Worm (Caenorhabditis elegans) whole organism, L4 larva: ENCODE measurements around the gene Y37H2A.13.

Experiments
- F49E8.2 ChIP-seq: sonication (generic microtip); optimal IDR thresholded peaks from 2 replicates; lab custom pipeline; 2016; ENCODE audit warnings: missing compliant biosample characterization, mild to moderate bottlenecking, missing genetic modification characterization, borderline replicate concordance
- Y5F2A.4 ChIP-seq: fragments of 200-800 bp; sonication (Bioruptor generic); optimal IDR thresholded peaks from 2 replicates; lab custom pipeline; 2018; ENCODE audit warnings: mild to moderate bottlenecking, missing genetic modification characterization, missing compliant biosample characterization
- aha-1 ChIP-seq: fragments of 150-350 bp; peaks from one replicate; lab custom pipeline; 2014; ENCODE audit warnings: missing biosample characterization, missing genetic modification characterization
- ceh-28 ChIP-seq: fragments of 150-350 bp; optimal IDR thresholded peaks from 2 replicates; lab custom pipeline; 2014; ENCODE audit warnings: missing biosample characterization, missing genetic modification reagents, missing genetic modification characterization
- ceh-82 ChIP-seq: sonication (generic microtip); optimal IDR thresholded peaks from 2 replicates; lab custom pipeline; 2017; ENCODE audit warnings: missing biosample characterization, missing genetic modification characterization
- daf-16 ChIP-seq, 3 experiments: sonication (generic microtip); optimal IDR thresholded peaks; 2 replicates each; lab custom pipeline; 2016 to 2017; ENCODE audit warnings: missing genetic modification characterization in 3 of 3, missing genetic modification reagents in 3 of 3, mild to moderate bottlenecking in 2 of 3, missing compliant biosample characterization in 2 of 3, missing biosample characterization in 1 of 3, moderate library complexity in 1 of 3
- duxl-1 ChIP-seq: sonication (generic microtip); optimal IDR thresholded peaks from 2 replicates; lab custom pipeline; 2016; ENCODE audit warnings: mild to moderate bottlenecking, missing genetic modification characterization, moderate library complexity, missing compliant biosample characterization; ENCODE audit not compliant: poor library complexity
- egl-43 ChIP-seq: fragments of 200-800 bp; sonication (Bioruptor generic); IDR thresholded peaks from 2 replicates; pipeline ENCODE4 v1.3.6; 2022; ENCODE audit warnings: missing genetic modification reagents, missing genetic modification characterization, missing compliant biosample characterization
- hif-1 ChIP-seq, 2 experiments: sonication (generic microtip); optimal IDR thresholded peaks; 2 replicates each; lab custom pipeline; 2016 to 2017; ENCODE audit warnings: missing compliant biosample characterization in 2 of 2, missing genetic modification characterization in 2 of 2, missing genetic modification reagents in 2 of 2, missing genotype in 2 of 2, mild to moderate bottlenecking in 1 of 2
- lim-7 ChIP-seq: fragments of 200-800 bp; sonication (Bioruptor generic); IDR thresholded peaks from 2 replicates; pipeline ENCODE4 v1.3.6; 2022; ENCODE audit warnings: missing genetic modification characterization, missing compliant biosample characterization
- lin-39 ChIP-seq: fragments of 150-350 bp; optimal IDR thresholded peaks from 2 replicates; lab custom pipeline; 2014; ENCODE audit warnings: missing biosample characterization, missing genetic modification reagents, missing genetic modification characterization
- lir-3 ChIP-seq: sonication (generic microtip); optimal IDR thresholded peaks from 2 replicates; lab custom pipeline; 2016; ENCODE audit warnings: mild to moderate bottlenecking, missing genetic modification characterization, missing compliant biosample characterization
- nhr-11 ChIP-seq: fragments of 150-350 bp; optimal IDR thresholded peaks from 2 replicates; lab custom pipeline; 2014; ENCODE audit warnings: missing biosample characterization, missing genetic modification characterization
- nhr-111 ChIP-seq: fragments of 200-800 bp; sonication (Bioruptor generic); optimal IDR thresholded peaks from 2 replicates; lab custom pipeline; 2018; ENCODE audit warnings: mild to moderate bottlenecking, missing genetic modification characterization, missing compliant biosample characterization
- nhr-28 ChIP-seq: fragments of 150-350 bp; optimal IDR thresholded peaks from 2 replicates; lab custom pipeline; 2014; ENCODE audit warnings: missing biosample characterization, missing genetic modification characterization
- nhr-42 ChIP-seq: fragments of 200-800 bp; sonication (Bioruptor generic); IDR thresholded peaks from 2 replicates; pipeline ENCODE4 v1.3.6; 2022; ENCODE audit warnings: missing genetic modification characterization, missing compliant biosample characterization
- nhr-48 ChIP-seq: sonication (generic microtip); optimal IDR thresholded peaks from 2 replicates; lab custom pipeline; 2016; ENCODE audit warnings: mild to moderate bottlenecking, missing genetic modification characterization, missing compliant biosample characterization
- nhr-76 ChIP-seq: fragments of 150-350 bp; optimal IDR thresholded peaks from 2 replicates; lab custom pipeline; 2014; ENCODE audit warnings: missing biosample characterization, missing genetic modification characterization
- tra-1 ChIP-seq: fragments of 200-800 bp; sonication (Bioruptor generic); IDR thresholded peaks from 2 replicates; pipeline ENCODE4 v1.3.6; 2022; ENCODE audit warnings: missing genetic modification reagents, missing genetic modification characterization, missing compliant biosample characterization
- unc-130 ChIP-seq: sonication (generic microtip); optimal IDR thresholded peaks from 2 replicates; lab custom pipeline; 2016; ENCODE audit warnings: missing genetic modification reagents, missing genetic modification characterization, missing compliant biosample characterization
- unc-39 ChIP-seq: sonication (generic microtip); optimal IDR thresholded peaks from 2 replicates; lab custom pipeline; 2017; ENCODE audit warnings: missing biosample characterization, missing genetic modification characterization
- unc-62 ChIP-seq, 3 experiments: fragments of 150-350 bp in 1 of 3; sonication (generic microtip); optimal IDR thresholded peaks in 2 of 3; peaks in 1 of 3; 1 replicate in 1 of 3; 2 replicates in 2 of 3; lab custom pipeline; 2014 to 2017; ENCODE audit warnings: missing biosample characterization in 3 of 3, missing genetic modification characterization in 3 of 3, missing genetic modification reagents in 3 of 3, missing genotype in 1 of 3
- zfp-2 ChIP-seq: sonication (generic microtip); optimal IDR thresholded peaks from 2 replicates; lab custom pipeline; 2016; ENCODE audit warnings: mild to moderate bottlenecking, missing genetic modification characterization, missing compliant biosample characterization
- zfp-3 ChIP-seq: fragments of 200-800 bp; sonication (Bioruptor generic); conservative IDR thresholded peaks from 2 replicates; pipeline ENCODE4 v1.3.6; 2022; ENCODE audit warnings: missing genetic modification reagents, missing genetic modification characterization, missing compliant biosample characterization
- zip-11 ChIP-seq: fragments of 200-800 bp; sonication (Bioruptor generic); IDR thresholded peaks from 2 replicates; pipeline ENCODE4 v1.3.6; 2022; ENCODE audit warnings: missing genetic modification characterization, missing compliant biosample characterization
- ztf-7 ChIP-seq: fragments of 150-350 bp; optimal IDR thresholded peaks from 2 replicates; lab custom pipeline; 2014; ENCODE audit warnings: missing biosample characterization, missing genetic modification characterization

Y37H2A.13 gene

DNA sequence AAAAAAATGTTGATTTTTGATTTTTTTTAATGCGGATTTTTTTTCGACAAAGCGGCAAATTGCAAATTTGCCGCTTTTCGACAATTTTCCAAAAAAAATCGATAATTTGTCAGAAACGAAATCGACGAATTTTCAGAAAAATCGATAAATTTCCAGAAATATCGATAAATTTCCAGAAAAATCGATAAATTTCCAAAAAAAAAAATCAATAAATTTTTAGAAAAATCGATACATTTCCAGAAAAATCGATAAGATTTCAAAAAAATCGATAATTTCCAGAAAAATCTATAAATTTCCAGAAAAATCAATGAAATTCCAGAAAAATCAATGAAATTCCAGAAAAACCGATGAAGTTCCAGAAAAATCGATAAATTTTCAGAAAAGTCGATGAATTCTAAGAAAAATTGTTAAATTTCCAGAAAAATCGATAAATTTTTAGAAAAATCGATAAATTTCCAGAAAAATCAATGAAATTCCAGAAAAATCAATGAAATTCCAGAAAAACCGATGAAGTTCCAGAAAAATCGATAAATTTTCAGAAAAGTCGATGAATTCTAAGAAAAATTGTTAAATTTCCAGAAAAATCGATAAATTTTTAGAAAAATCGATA, 12.9 kb upstream of the Y37H2A.13 start:
- TF ChIP-seq ceh-28 (tag; lab: Kevin White, UChicago): peak; percentile 76
- TF ChIP-seq, all 104 proteins: peak for 1; not testable (repeated sequence) for 103

DNA sequence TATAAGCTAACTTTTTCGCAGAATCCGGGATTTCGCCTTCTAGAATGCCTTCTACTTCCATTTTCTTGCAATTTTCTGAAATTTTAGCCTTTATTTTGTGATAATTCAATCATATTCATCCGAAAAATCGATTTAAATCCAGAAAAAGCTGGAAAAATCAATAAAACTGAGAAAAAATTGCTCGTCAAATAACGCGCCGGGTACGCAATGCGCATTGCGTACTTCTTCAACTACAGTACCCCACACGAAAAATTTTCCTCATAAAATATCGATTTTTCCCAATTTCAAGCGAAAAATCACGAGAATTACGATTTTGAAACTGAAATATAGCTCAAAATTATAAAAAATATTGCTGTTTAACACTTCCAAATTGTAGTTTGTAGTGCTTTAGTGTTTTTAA, 11.6 kb upstream of the Y37H2A.13 start, which contains the start of gene Y37H2A.12:
TSS of gene Y37H2A.12 (minus strand) at position 81 of the 400 bp plus-strand sequence.
- TF ChIP-seq duxl-1 (tag; lab: Kevin White, UChicago) (no peak), unc-62 (GFP tag; optimal IDR thresholded peaks at IDR 0.05 in 1 of 2; lab: Kevin White, UChicago) (peak in 1 of 2 experiments; percentile 21), unc-62 (tag; optimal IDR thresholded peaks at IDR 0.05; lab: Kevin White, UChicago) (no peak)
- TF ChIP-seq, all 104 proteins: peak for 1

DNA sequence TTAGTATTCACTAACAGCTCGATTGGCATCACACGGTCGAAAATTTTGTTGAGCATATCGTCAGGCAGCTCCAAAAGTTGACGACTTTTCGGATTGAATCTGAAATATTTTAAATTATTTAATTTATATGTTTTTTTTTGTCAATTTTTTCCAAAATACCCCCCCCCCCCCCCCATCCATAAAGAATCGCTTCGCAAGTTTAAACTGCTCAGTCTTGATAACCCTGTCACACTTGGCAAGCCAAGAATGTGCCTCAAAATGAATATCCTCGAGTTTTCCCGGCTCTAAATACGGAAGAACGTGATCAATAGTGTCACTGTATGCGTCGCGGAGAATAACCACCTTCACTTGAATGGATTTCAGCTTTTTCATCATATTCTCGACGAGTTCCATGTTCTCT, 9.5 kb upstream of the Y37H2A.13 start, which contains the start of gene Y37H2A.18:
TSS of gene Y37H2A.18 (minus strand) at position 101 of the 400 bp plus-strand sequence.
- TF ChIP-seq egl-43 (GFP tag; lab: Robert Waterston, UW): no peak
- no peak for TF ChIP-seq lim-7 (GFP tag; lab: Robert Waterston, UW)
- TF ChIP-seq nhr-42 (GFP tag; lab: Robert Waterston, UW): no peak
- TF ChIP-seq tra-1: no peak
- TF ChIP-seq nhr-76 (tag; lab: Kevin White, UChicago): no peak
- TF ChIP-seq hif-1 (tag; optimal IDR thresholded peaks at IDR 0.05; lab: Kevin White, UChicago): no peak
- TF ChIP-seq nhr-28 (tag; lab: Kevin White, UChicago): no peak
- TF ChIP-seq unc-130: no peak
- TF ChIP-seq ztf-7 (tag; lab: Kevin White, UChicago): no peak

DNA sequence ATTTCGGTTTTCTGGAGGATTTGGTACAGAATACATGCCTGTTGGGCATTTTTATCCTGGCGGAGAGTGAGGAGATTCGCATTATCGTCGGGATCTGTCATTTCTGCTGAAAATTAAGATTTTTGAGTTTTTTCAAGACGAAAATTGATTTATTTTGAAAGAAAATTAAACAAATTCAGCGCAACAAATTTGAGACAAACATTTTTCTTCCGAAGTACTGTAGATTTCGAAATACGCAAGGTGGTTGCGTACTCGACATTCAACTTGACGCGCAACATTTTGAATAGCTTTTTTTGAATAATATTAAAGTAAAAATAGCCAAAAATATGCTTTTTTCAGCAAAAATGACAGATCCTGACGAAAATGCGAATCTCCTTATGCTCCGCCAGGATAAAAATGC, 8.3 kb upstream of the Y37H2A.13 start, which contains the start of gene Y37H2A.7:
TSS of gene Y37H2A.7 (minus strand) at position 101 of the 400 bp plus-strand sequence.
- TF ChIP-seq zfp-3 (GFP tag; lab: Robert Waterston, UW) (no peak), aha-1 (peak; percentile 50)

DNA sequence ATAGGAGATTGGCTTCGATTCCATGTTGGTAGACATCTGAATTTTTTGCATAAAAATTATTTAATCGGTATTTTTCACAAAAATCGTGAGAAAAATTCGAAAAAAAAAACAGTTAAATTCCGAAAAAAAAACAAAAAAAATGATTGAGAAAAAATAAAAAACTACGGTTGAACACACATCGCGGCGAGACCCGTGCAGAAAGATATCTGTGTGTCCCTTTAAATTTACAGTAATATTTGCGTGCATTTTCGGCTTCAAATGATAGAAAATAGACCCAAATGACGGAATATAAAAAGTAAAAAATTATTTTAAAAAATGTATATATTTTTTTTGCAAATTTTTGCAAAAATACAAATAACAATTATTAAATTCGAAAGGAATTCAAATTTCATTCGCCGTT, 5.0 kb upstream of the Y37H2A.13 start:
- TF ChIP-seq zip-11 (GFP tag; lab: Robert Waterston, UW): no peak
- no peak for TF ChIP-seq F49E8.2 (tag; lab: Kevin White, UChicago)
- TF ChIP-seq Y5F2A.4 (GFP tag; lab: Kevin White, UChicago): no peak
- TF ChIP-seq, all 104 proteins: peak for 0

DNA sequence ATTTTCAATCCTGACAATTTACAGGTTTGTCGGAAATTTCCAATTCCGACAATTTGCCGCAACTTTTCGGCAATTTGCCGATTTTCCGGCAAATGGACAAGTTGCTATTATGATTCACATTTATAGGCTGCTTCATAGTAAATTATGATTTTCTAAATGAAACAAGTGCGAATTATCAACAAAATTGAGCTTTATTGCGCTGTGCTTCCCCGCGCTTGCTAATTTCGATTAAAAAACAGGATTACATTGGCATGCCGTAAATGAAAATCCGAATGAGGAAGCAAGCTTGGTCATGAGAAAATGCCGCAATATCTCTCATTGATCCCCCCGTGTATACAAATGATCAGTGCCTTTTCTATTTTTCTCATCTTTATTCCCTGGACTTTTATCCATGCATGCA, 4.0 kb upstream of the Y37H2A.13 start, which contains the start of gene Y37H2A.10:
TSS of gene Y37H2A.10 (plus strand) at position 301 of the 400 bp plus-strand sequence.
- TF ChIP-seq zfp-2 (tag; lab: Kevin White, UChicago): no peak
- TF ChIP-seq, all 104 proteins: peak for 0

DNA sequence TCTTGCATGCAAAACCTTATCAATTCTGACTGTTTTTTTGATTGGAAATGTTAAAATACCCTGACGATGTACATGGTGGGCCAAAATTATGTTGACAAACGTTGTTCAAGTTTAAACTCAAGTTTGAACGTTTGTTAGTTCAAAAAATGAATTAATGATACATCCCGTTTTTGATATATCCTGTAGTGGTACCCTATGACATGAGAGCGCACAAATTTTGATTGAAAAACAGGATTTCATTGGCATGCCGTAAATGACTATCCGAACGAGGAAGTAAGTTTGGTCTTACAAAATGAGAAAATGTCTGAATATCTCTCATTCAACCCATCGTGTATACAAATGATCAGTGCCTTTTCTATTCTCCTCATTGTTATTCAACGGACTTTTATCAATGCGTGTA, 1.5 kb upstream of the Y37H2A.13 start, which contains the start of gene Y37H2A.11:
TSS of gene Y37H2A.11 (plus strand) at position 301 of the 400 bp plus-strand sequence.
- TF ChIP-seq nhr-48 (tag; lab: Kevin White, UChicago) (no peak), lin-39 (tag; lab: Kevin White, UChicago) (no peak), nhr-111 (GFP tag; lab: Kevin White, UChicago) (no peak), ceh-82 (tag; lab: Kevin White, UChicago) (no peak), nhr-11 (tag; lab: Kevin White, UChicago) (no peak), unc-39 (tag; lab: Kevin White, UChicago) (no peak), lir-3 (tag; lab: Kevin White, UChicago) (no peak), zfp-3 (GFP tag; lab: Robert Waterston, UW) (no peak), daf-16 (GFP tag; optimal IDR thresholded peaks at IDR 0.05; lab: Kevin White, UChicago) (no peak), daf-16 (tag; optimal IDR thresholded peaks at IDR 0.05; lab: Kevin White, UChicago) (no peak)
